Fruit fly (Drosophila melanogaster) whole organism, embryonic: ENCODE data around the gene ago.

ENCODE experiments used
- Aef1 ChIP-seq: fragments of 200-800 bp; sonication (Bioruptor generic); IDR thresholded peaks from 3 replicates; pipeline ENCODE4 v1.3.6; 2022; ENCODE audit warnings: missing biosample characterization, missing genetic modification characterization
- Awh ChIP-seq: fragments of 200-800 bp; sonication (Bioruptor generic); IDR thresholded peaks from 2 replicates; pipeline ENCODE4, ENCODE4 v1.3.6; 2022; ENCODE audit warnings: missing biosample characterization, missing genetic modification characterization
- CG10147 ChIP-seq: fragments of 200-800 bp; sonication (Bioruptor generic); optimal IDR thresholded peaks from 2 replicates; lab custom pipeline; 2019; ENCODE audit warnings: missing biosample characterization, mild to moderate bottlenecking, missing genetic modification characterization, moderate library complexity
- CG10654 ChIP-seq: fragments of 200-800 bp; sonication (Bioruptor generic); optimal IDR thresholded peaks from 2 replicates; lab custom pipeline; 2016; ENCODE audit warnings: missing biosample characterization, missing genetic modification characterization
- CG11456 ChIP-seq: fragments of 200-800 bp; sonication (Bioruptor generic); IDR thresholded peaks from 3 replicates; pipeline ENCODE4 v1.3.6; 2022; ENCODE audit warnings: missing biosample characterization, missing genetic modification characterization
- CG12071 ChIP-seq: fragments of 200-800 bp; sonication (Bioruptor generic); optimal IDR thresholded peaks from 3 replicates; lab custom pipeline; 2018; ENCODE audit warnings: missing biosample characterization, mild to moderate bottlenecking, missing genetic modification characterization
- CG12744 ChIP-seq: fragments of 200-800 bp; sonication (Bioruptor generic); optimal IDR thresholded peaks from 2 replicates; lab custom pipeline; 2016; ENCODE audit warnings: missing biosample characterization, missing genetic modification characterization
- CG15601 ChIP-seq: fragments of 200-800 bp; sonication (Bioruptor generic); optimal IDR thresholded peaks from 3 replicates; lab custom pipeline; 2019; ENCODE audit warnings: missing biosample characterization, mild to moderate bottlenecking, missing genetic modification characterization, moderate library complexity
- CG16813 ChIP-seq: fragments of 200-800 bp; sonication (Bioruptor generic); IDR thresholded peaks from 3 replicates; pipeline ENCODE4 v1.3.6; 2022; ENCODE audit warnings: missing biosample characterization, missing genetic modification characterization; ENCODE audit not compliant: partially characterized antibody
- CG17385 ChIP-seq: fragments of 200-800 bp; sonication (Bioruptor generic); optimal IDR thresholded peaks from 3 replicates; lab custom pipeline; 2018; ENCODE audit warnings: missing biosample characterization, mild to moderate bottlenecking, missing genetic modification characterization
- CG17568 ChIP-seq: fragments of 200-800 bp; sonication (Bioruptor generic); optimal IDR thresholded peaks from 2 replicates; lab custom pipeline; 2018; ENCODE audit warnings: missing biosample characterization, mild to moderate bottlenecking, missing genetic modification characterization, moderate library complexity
- CG18764 ChIP-seq: fragments of 200-800 bp; sonication (Bioruptor generic); optimal IDR thresholded peaks from 3 replicates; lab custom pipeline; 2016; ENCODE audit warnings: missing biosample characterization, missing genetic modification characterization
- CG2129 ChIP-seq: fragments of 200-800 bp; sonication (Bioruptor generic); IDR thresholded peaks from 2 replicates; pipeline ENCODE4 v1.3.6; 2022; ENCODE audit warnings: missing biosample characterization, missing genetic modification characterization; ENCODE audit not compliant: partially characterized antibody
- CG2678 ChIP-seq: fragments of 200-800 bp; sonication (Bioruptor generic); optimal IDR thresholded peaks from 3 replicates; lab custom pipeline; 2019; ENCODE audit warnings: missing biosample characterization, mild to moderate bottlenecking, missing genetic modification characterization, moderate library complexity
- CG2712 ChIP-seq: fragments of 200-800 bp; optimal IDR thresholded peaks from 3 replicates; lab custom pipeline; 2019; ENCODE audit warnings: missing biosample characterization, mild to moderate bottlenecking, missing genetic modification characterization, moderate library complexity
- CG2875 ChIP-seq: fragments of 200-800 bp; sonication (Bioruptor generic); optimal IDR thresholded peaks from 2 replicates; lab custom pipeline; 2017; ENCODE audit warnings: missing biosample characterization, mild to moderate bottlenecking, missing genetic modification characterization, missing genetic modification reagents
- CG30403 ChIP-seq: fragments of 200-800 bp; sonication (Bioruptor generic); optimal IDR thresholded peaks from 3 replicates; lab custom pipeline; 2016; ENCODE audit warnings: missing biosample characterization, missing genetic modification characterization
- CG30431 ChIP-seq: fragments of 200-800 bp; sonication (Bioruptor generic); optimal IDR thresholded peaks from 2 replicates; lab custom pipeline; 2017; ENCODE audit warnings: missing biosample characterization, missing genetic modification characterization
- CG32532 ChIP-seq: fragments of 200-800 bp; sonication (Bioruptor generic); IDR thresholded peaks from 2 replicates; pipeline ENCODE4 v1.3.6; 2022; ENCODE audit warnings: missing biosample characterization, missing genetic modification characterization
- CG3838 ChIP-seq: fragments of 200-800 bp; sonication (Bioruptor generic); optimal IDR thresholded peaks from 3 replicates; lab custom pipeline; 2016; ENCODE audit warnings: missing biosample characterization, missing genetic modification characterization
- CG3995 ChIP-seq: fragments of 200-800 bp; sonication (Bioruptor generic); optimal IDR thresholded peaks from 3 replicates; lab custom pipeline; 2016; ENCODE audit warnings: missing biosample characterization, missing genetic modification characterization
- CG4328 ChIP-seq: fragments of 200-800 bp; sonication (Bioruptor generic); optimal IDR thresholded peaks from 3 replicates; lab custom pipeline; 2017; ENCODE audit warnings: missing biosample characterization, missing genetic modification reagents, missing genetic modification characterization
- CG4424 ChIP-seq: fragments of 200-800 bp; sonication (Bioruptor generic); optimal IDR thresholded peaks from 3 replicates; lab custom pipeline; 2016; ENCODE audit warnings: missing biosample characterization, missing genetic modification characterization
- CG5180 ChIP-seq: fragments of 200-800 bp; sonication (Bioruptor generic); optimal IDR thresholded peaks from 3 replicates; lab custom pipeline; 2017; ENCODE audit warnings: missing biosample characterization, missing genetic modification characterization, mild to moderate bottlenecking, moderate library complexity, missing genetic modification reagents
- CG6175 ChIP-seq: fragments of 200-800 bp; sonication (Bioruptor generic); IDR thresholded peaks from 3 replicates; pipeline ENCODE4 v1.3.6; 2022; ENCODE audit warnings: missing biosample characterization, missing genetic modification characterization
- CG6272 ChIP-seq: fragments of 200-800 bp; sonication (Bioruptor generic); IDR thresholded peaks from 2 replicates; pipeline ENCODE4 v1.3.6; 2022; ENCODE audit warnings: missing biosample characterization, missing genetic modification characterization
- CG6791 ChIP-seq: fragments of 200-800 bp; sonication (Bioruptor generic); IDR thresholded peaks from 3 replicates; pipeline ENCODE4 v1.3.6; 2022; ENCODE audit warnings: missing biosample characterization, missing genetic modification characterization; ENCODE audit not compliant: partially characterized antibody
- Dbx ChIP-seq: fragments of 200-800 bp; sonication (Bioruptor generic); IDR thresholded peaks from 3 replicates; pipeline ENCODE4 v1.3.6; 2022; ENCODE audit warnings: missing biosample characterization, missing genetic modification characterization
- Dref ChIP-seq: fragments of 200-800 bp; sonication (Bioruptor generic); IDR thresholded peaks from 2 replicates; pipeline ENCODE4 v1.3.6; 2022; ENCODE audit warnings: missing biosample characterization, missing genetic modification characterization
- Drgx ChIP-seq: fragments of 200-800 bp; sonication (Bioruptor generic); IDR thresholded peaks from 2 replicates; pipeline ENCODE4 v1.3.6; 2022; ENCODE audit warnings: missing biosample characterization, missing genetic modification characterization
- HLH54F ChIP-seq: fragments of 200-800 bp; sonication (Bioruptor generic); optimal IDR thresholded peaks from 3 replicates; lab custom pipeline; 2016; ENCODE audit warnings: missing biosample characterization, missing genetic modification characterization
- Lpt ChIP-seq: fragments of >200 bp; optimal IDR thresholded peaks from 2 replicates; lab custom pipeline; 2018; ENCODE audit warnings: missing biosample characterization, missing genetic modification characterization
- MESR4 ChIP-seq: fragments of 200-800 bp; sonication (Bioruptor generic); optimal IDR thresholded peaks from 2 replicates; lab custom pipeline; 2018; ENCODE audit warnings: missing biosample characterization, mild to moderate bottlenecking, missing genetic modification characterization, moderate library complexity
- Mad ChIP-seq: fragments of 200-800 bp; sonication (Bioruptor generic); optimal IDR thresholded peaks from 2 replicates; lab custom pipeline; 2016; ENCODE audit warnings: missing biosample characterization, missing genetic modification characterization
- Nf-YA ChIP-seq: fragments of 200-800 bp; sonication (Bioruptor generic); IDR thresholded peaks from 2 replicates; pipeline ENCODE4 v1.3.6; 2022; ENCODE audit warnings: missing biosample characterization, missing genetic modification characterization
- NfI ChIP-seq: fragments of 200-800 bp; sonication (Bioruptor generic); optimal IDR thresholded peaks from 3 replicates; lab custom pipeline; 2018; ENCODE audit warnings: missing biosample characterization, mild to moderate bottlenecking, missing genetic modification characterization, moderate library complexity
- Poxn ChIP-seq: fragments of 200-800 bp; sonication (Bioruptor generic); IDR thresholded peaks from 2 replicates; pipeline ENCODE4 v1.3.6; 2022; ENCODE audit warnings: missing biosample characterization, missing genetic modification characterization
- ap ChIP-seq: fragments of 200-800 bp; sonication (Bioruptor generic); IDR thresholded peaks from 2 replicates; pipeline ENCODE4 v1.3.6; 2022; ENCODE audit warnings: missing biosample characterization, missing genetic modification characterization
- crp ChIP-seq, 2 experiments: fragments of 200-800 bp; sonication (Bioruptor generic); optimal IDR thresholded peaks; 2 replicates in 1 of 2; 3 replicates in 1 of 2; lab custom pipeline; 2017; ENCODE audit warnings: missing biosample characterization in 2 of 2, missing genetic modification characterization in 2 of 2, mild to moderate bottlenecking in 1 of 2, moderate library complexity in 1 of 2
- dan ChIP-seq: fragments of 200-800 bp; sonication (Bioruptor generic); IDR thresholded peaks from 2 replicates; pipeline ENCODE4 v1.3.6; 2022; ENCODE audit warnings: missing biosample characterization, missing genetic modification characterization
- en ChIP-seq: fragments of 200-800 bp; sonication (Bioruptor generic); optimal IDR thresholded peaks from 2 replicates; lab custom pipeline; 2016; ENCODE audit warnings: missing biosample characterization, missing genetic modification characterization
- fd64A ChIP-seq: fragments of 200-800 bp; sonication (Bioruptor generic); optimal IDR thresholded peaks from 3 replicates; lab custom pipeline; 2018; ENCODE audit warnings: missing biosample characterization, mild to moderate bottlenecking, missing genetic modification characterization
- lmd ChIP-seq: fragments of 200-800 bp; sonication (Bioruptor generic); IDR thresholded peaks from 2 replicates; pipeline ENCODE4 v1.3.6; 2022; ENCODE audit warnings: missing biosample characterization, missing genetic modification characterization
- pita ChIP-seq: fragments of 200-800 bp; sonication (Bioruptor generic); optimal IDR thresholded peaks from 2 replicates; lab custom pipeline; 2017; ENCODE audit warnings: missing biosample characterization, mild to moderate bottlenecking, missing genetic modification characterization
- pnt ChIP-seq: fragments of 200-800 bp; sonication (Bioruptor generic); optimal IDR thresholded peaks from 3 replicates; lab custom pipeline; 2016; ENCODE audit warnings: missing biosample characterization, missing genetic modification characterization
- pros ChIP-seq: fragments of 200-800 bp; sonication (Bioruptor generic); optimal IDR thresholded peaks from 3 replicates; lab custom pipeline; 2019; ENCODE audit warnings: missing biosample characterization, mild to moderate bottlenecking, missing genetic modification characterization, moderate library complexity
- ro ChIP-seq: fragments of 200-800 bp; sonication (Bioruptor generic); IDR thresholded peaks from 2 replicates; pipeline ENCODE4 v1.3.6; 2022; ENCODE audit warnings: missing biosample characterization, missing genetic modification characterization
- sd ChIP-seq: fragments of 200-800 bp; sonication (Bioruptor generic); optimal IDR thresholded peaks from 3 replicates; lab custom pipeline; 2018; ENCODE audit warnings: missing biosample characterization, mild to moderate bottlenecking, missing genetic modification characterization, moderate library complexity
- sens-2 ChIP-seq: fragments of 200-800 bp; sonication (Bioruptor generic); IDR thresholded peaks from 2 replicates; pipeline ENCODE4 v1.3.6; 2022; ENCODE audit warnings: missing biosample characterization, missing genetic modification characterization
- sima ChIP-seq: fragments of 200-800 bp; sonication (Bioruptor generic); optimal IDR thresholded peaks from 2 replicates; lab custom pipeline; 2016; ENCODE audit warnings: missing biosample characterization, missing genetic modification characterization
- stwl ChIP-seq: fragments of 200-800 bp; sonication (Bioruptor generic); optimal IDR thresholded peaks from 3 replicates; lab custom pipeline; 2018; ENCODE audit warnings: missing biosample characterization, mild to moderate bottlenecking, missing genetic modification characterization, moderate library complexity

ago gene

DNA sequence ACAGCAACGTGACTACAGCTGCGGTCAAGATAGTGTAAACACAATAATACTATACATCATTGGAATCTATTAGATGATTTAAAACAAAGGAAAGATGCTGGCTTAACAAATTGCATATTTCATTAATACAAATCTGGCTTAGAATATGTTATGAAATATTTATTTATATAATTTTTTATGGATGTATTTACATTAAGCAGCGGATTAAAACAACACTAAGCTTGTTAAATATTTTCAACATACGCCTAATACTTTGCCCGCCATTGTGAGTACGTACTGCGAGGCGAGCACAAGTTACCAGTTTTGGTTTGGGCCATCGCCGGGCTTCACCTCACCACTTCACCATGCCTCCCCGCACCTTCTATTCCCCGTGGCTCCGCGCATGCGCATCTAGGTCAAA is 15.8 kb upstream of the ago start (continued):
- TF ChIP-seq CG12071 (GFP tag; lab: Kevin White, UChicago) (peak; percentile 56), CG32532 (GFP tag; lab: Robert Waterston, UW) (peak; percentile 43; the same call in 1 of the 2 replicates), en (GFP tag; lab: Kevin White, UChicago) (no peak), CG30403 (GFP tag; lab: Kevin White, UChicago) (peak; percentile 65), crp (GFP tag; optimal IDR thresholded peaks at IDR 0.05; lab: Kevin White, UChicago) (no peak), CG3995 (GFP tag; lab: Kevin White, UChicago) (peak; percentile 25), sd (tag; lab: Kevin White, UChicago) (peak; percentile 33), CG6791 (GFP tag; lab: Robert Waterston, UW) (0 out of 3 replicates have a peak, but pooled peaks have one; percentile 15), dan (GFP tag; lab: Robert Waterston, UW) (no peak), CG18764 (GFP tag; lab: Kevin White, UChicago) (peak; percentile 36), CG10147 (GFP tag; lab: Kevin White, UChicago) (peak; percentile 74), Dbx (GFP tag; lab: Robert Waterston, UW) (0 out of 3 replicates have a peak, but pooled peaks have one; percentile 25), CG2678 (peak; percentile 88), pita (GFP tag; lab: Kevin White, UChicago) (no peak), Lpt (GFP tag; lab: Kevin White, UChicago) (no peak), stwl (no peak), CG4328 (GFP tag; lab: Kevin White, UChicago) (peak; percentile 44), CG17568 (peak; percentile 48), pnt (GFP tag; lab: Kevin White, UChicago) (no peak), Awh (GFP tag; lab: Robert Waterston, UW) (no peak; the same call in 1 of the 2 replicates), CG12744 (GFP tag; lab: Kevin White, UChicago) (no peak), CG5180 (GFP tag; lab: Kevin White, UChicago) (peak; percentile 56), CG6272 (no peak), CG10654 (GFP tag; lab: Kevin White, UChicago) (peak; percentile 50), Aef1 (GFP tag; lab: Robert Waterston, UW) (peak; percentile 35; the same call in 1 of the 3 replicates), MESR4 (GFP tag; lab: Kevin White, UChicago) (no peak), CG3838 (no peak), CG6175 (GFP tag; lab: Robert Waterston, UW) (no peak), NfI (GFP tag; lab: Kevin White, UChicago) (peak; percentile 65), pros (GFP tag; lab: Kevin White, UChicago) (no peak), CG2875 (GFP tag; lab: Kevin White, UChicago) (peak; percentile 16), CG15601 (tag; lab: Kevin White, UChicago) (peak; percentile 74), Drgx (GFP tag; lab: Robert Waterston, UW) (peak; percentile 75), CG11456 (GFP tag; lab: Robert Waterston, UW) (0 out of 3 replicates have a peak, but pooled peaks have one; percentile 28), Mad (GFP tag; lab: Kevin White, UChicago) (no peak), fd64A (GFP tag; lab: Kevin White, UChicago) (no peak), Nf-YA (GFP tag; lab: Robert Waterston, UW) (peak; percentile 15; the same call in 1 of the 2 replicates), sima (no peak), CG17385 (GFP tag; lab: Kevin White, UChicago) (peak; percentile 75), CG2712 (tag; lab: Kevin White, UChicago) (peak; percentile 87), ro (GFP tag; lab: Robert Waterston, UW) (no peak), CG16813 (GFP tag; lab: Robert Waterston, UW) (no peak), CG30431 (GFP tag; lab: Kevin White, UChicago) (peak; percentile 23), sens-2 (GFP tag; lab: Robert Waterston, UW) (no peak), CG4424 (GFP tag; lab: Kevin White, UChicago) (peak; percentile 48), Dref (no peak), HLH54F (GFP tag; lab: Kevin White, UChicago) (no peak), Poxn (GFP tag; lab: Robert Waterston, UW) (no peak), lmd (peak; percentile 66), CG2129 (GFP tag; lab: Robert Waterston, UW) (no peak), ap (GFP tag; lab: Robert Waterston, UW) (peak; percentile 53)
